Worm (Caenorhabditis elegans) whole organism, late embryonic: Measurements from ENCODE around the gene vha-17.

Experiments used
- C08G9.2 ChIP-seq: sonication (generic microtip); optimal IDR thresholded peaks from 2 replicates; lab custom pipeline; 2016; ENCODE audit warnings: mild to moderate bottlenecking, missing genetic modification characterization, moderate library complexity, missing compliant biosample characterization
- C38D4.7 ChIP-seq: fragments of 200-800 bp; sonication (Bioruptor generic); optimal IDR thresholded peaks from 2 replicates; lab custom pipeline; 2018; ENCODE audit warnings: mild to moderate bottlenecking, missing genetic modification characterization, moderate library complexity, missing compliant biosample characterization
- K02D7.2 ChIP-seq: sonication (generic microtip); optimal IDR thresholded peaks from 2 replicates; lab custom pipeline; 2017; ENCODE audit warnings: mild to moderate bottlenecking, missing genetic modification characterization, missing compliant biosample characterization
- K09A11.1 ChIP-seq: sonication (generic microtip); optimal IDR thresholded peaks from 2 replicates; lab custom pipeline; 2017; ENCODE audit warnings: antibody characterized with exemption, mild to moderate bottlenecking, missing genetic modification characterization, missing compliant biosample characterization; ENCODE audit not compliant: insufficient read depth
- Y22D7AL.16 ChIP-seq: sonication (generic microtip); optimal IDR thresholded peaks from 2 replicates; lab custom pipeline; 2016; ENCODE audit warnings: missing genetic modification characterization, missing compliant biosample characterization
- ahr-1 ChIP-seq: sonication (generic microtip); optimal IDR thresholded peaks from 2 replicates; lab custom pipeline; 2016; ENCODE audit warnings: missing genetic modification characterization, missing compliant biosample characterization
- ama-1 ChIP-seq: fragments of 150-350 bp; optimal IDR thresholded peaks from 2 replicates; lab custom pipeline; 2014
- ceh-14 ChIP-seq: sonication (generic microtip); optimal IDR thresholded peaks from 2 replicates; lab custom pipeline; 2016; ENCODE audit warnings: missing genotype, missing genetic modification characterization, missing compliant biosample characterization
- ceh-24 ChIP-seq: sonication (generic microtip); optimal IDR thresholded peaks from 2 replicates; lab custom pipeline; 2016; ENCODE audit warnings: mild to moderate bottlenecking, missing genetic modification characterization, missing compliant biosample characterization
- ceh-34 ChIP-seq: sonication (generic microtip); optimal IDR thresholded peaks from 2 replicates; lab custom pipeline; 2016; ENCODE audit warnings: mild to moderate bottlenecking, missing genetic modification characterization, missing compliant biosample characterization
- ceh-45 ChIP-seq: fragments of 200-800 bp; sonication (Bioruptor generic); IDR thresholded peaks from 2 replicates; pipeline ENCODE4 v1.3.6; 2022; ENCODE audit warnings: missing genetic modification reagents, missing genetic modification characterization, missing compliant biosample characterization
- ceh-9 ChIP-seq: sonication (generic microtip); optimal IDR thresholded peaks from 2 replicates; lab custom pipeline; 2016; ENCODE audit warnings: mild to moderate bottlenecking, missing genetic modification characterization, inconsistent platforms, missing compliant biosample characterization
- che-1 ChIP-seq: sonication (generic microtip); optimal IDR thresholded peaks from 2 replicates; lab custom pipeline; 2016; ENCODE audit warnings: mild to moderate bottlenecking, missing genetic modification characterization, missing compliant biosample characterization
- dmd-4 ChIP-seq: sonication (generic microtip); optimal IDR thresholded peaks from 2 replicates; lab custom pipeline; 2016; ENCODE audit warnings: borderline replicate concordance, missing genetic modification characterization, missing compliant biosample characterization
- dve-1 ChIP-seq: sonication (generic microtip); optimal IDR thresholded peaks from 2 replicates; lab custom pipeline; 2017; ENCODE audit warnings: antibody characterized with exemption, mild to moderate bottlenecking, missing genetic modification characterization, missing compliant biosample characterization
- ets-4 ChIP-seq: sonication (generic microtip); optimal IDR thresholded peaks from 2 replicates; lab custom pipeline; 2016; ENCODE audit warnings: missing genetic modification characterization, missing compliant biosample characterization
- eyg-1 ChIP-seq: sonication (generic microtip); optimal IDR thresholded peaks from 2 replicates; lab custom pipeline; 2016; ENCODE audit warnings: missing genotype, missing genetic modification characterization, missing compliant biosample characterization
- fax-1 ChIP-seq: sonication (generic microtip); optimal IDR thresholded peaks from 2 replicates; lab custom pipeline; 2016; ENCODE audit warnings: missing genotype, missing genetic modification characterization, missing compliant biosample characterization
- fkh-10 ChIP-seq: fragments of 150-350 bp; optimal IDR thresholded peaks from 2 replicates; lab custom pipeline; 2014; ENCODE audit warnings: missing biosample characterization, missing genetic modification reagents, missing genetic modification characterization
- fkh-6 ChIP-seq: sonication (generic microtip); optimal IDR thresholded peaks from 2 replicates; lab custom pipeline; 2016; ENCODE audit warnings: missing genetic modification characterization, missing compliant biosample characterization
- hlh-13 ChIP-seq: fragments of 200-800 bp; sonication (Bioruptor generic); optimal IDR thresholded peaks from 2 replicates; lab custom pipeline; 2018; ENCODE audit warnings: mild to moderate bottlenecking, missing genetic modification characterization, missing compliant biosample characterization
- hlh-15 ChIP-seq: sonication (generic microtip); optimal IDR thresholded peaks from 2 replicates; lab custom pipeline; 2016; ENCODE audit warnings: missing genetic modification characterization, missing compliant biosample characterization
- hlh-30 ChIP-seq: sonication (generic microtip); optimal IDR thresholded peaks from 2 replicates; lab custom pipeline; 2017; ENCODE audit warnings: antibody characterized with exemption, missing genetic modification characterization, missing compliant biosample characterization; ENCODE audit not compliant: insufficient read depth
- hlh-6 ChIP-seq: sonication (generic microtip); optimal IDR thresholded peaks from 2 replicates; lab custom pipeline; 2016; ENCODE audit warnings: missing genotype, missing genetic modification characterization, missing compliant biosample characterization
- hlh-8 ChIP-seq: sonication (generic microtip); optimal IDR thresholded peaks from 2 replicates; lab custom pipeline; 2016; ENCODE audit warnings: missing genotype, missing genetic modification characterization, missing compliant biosample characterization
- nfya-1 ChIP-seq: sonication (generic microtip); optimal IDR thresholded peaks from 2 replicates; lab custom pipeline; 2017; ENCODE audit warnings: missing genetic modification characterization, mild to moderate bottlenecking, missing compliant biosample characterization, antibody characterized with exemption, moderate library complexity
- nhr-11 ChIP-seq: fragments of 150-350 bp; optimal IDR thresholded peaks from 2 replicates; lab custom pipeline; 2014; ENCODE audit warnings: missing biosample characterization, missing genetic modification characterization
- nhr-232 ChIP-seq: sonication (generic microtip); optimal IDR thresholded peaks from 2 replicates; lab custom pipeline; 2016; ENCODE audit warnings: missing genetic modification characterization, missing compliant biosample characterization
- pag-3 ChIP-seq: sonication (generic microtip); optimal IDR thresholded peaks from 2 replicates; lab custom pipeline; 2016; ENCODE audit warnings: missing compliant biosample characterization, missing genetic modification characterization, borderline replicate concordance
- pax-1 ChIP-seq: fragments of 150-350 bp; optimal IDR thresholded peaks from 2 replicates; lab custom pipeline; 2014; ENCODE audit warnings: missing biosample characterization, missing genetic modification characterization
- pha-4 ChIP-seq: fragments of 150-350 bp; optimal IDR thresholded peaks from 2 replicates; lab custom pipeline; 2018; ENCODE audit warnings: missing biosample characterization, missing genetic modification reagents, missing genetic modification characterization
- pqm-1 ChIP-seq: sonication (generic microtip); optimal IDR thresholded peaks from 2 replicates; lab custom pipeline; 2016; ENCODE audit warnings: missing genetic modification characterization, missing compliant biosample characterization
- pros-1 ChIP-seq: fragments of 150-350 bp; optimal IDR thresholded peaks from 2 replicates; lab custom pipeline; 2014; ENCODE audit warnings: missing biosample characterization, missing genetic modification reagents, missing genetic modification characterization
- ref-2 ChIP-seq: sonication (generic microtip); optimal IDR thresholded peaks from 2 replicates; lab custom pipeline; 2016; ENCODE audit warnings: missing genetic modification characterization, missing compliant biosample characterization
- rnt-1 ChIP-seq: sonication (generic microtip); optimal IDR thresholded peaks from 2 replicates; lab custom pipeline; 2016; ENCODE audit warnings: missing genetic modification characterization, missing compliant biosample characterization
- sdc-2 ChIP-seq: sonication (generic microtip); optimal IDR thresholded peaks from 2 replicates; lab custom pipeline; 2016; ENCODE audit warnings: missing genotype, missing genetic modification characterization, missing compliant biosample characterization
- sox-4 ChIP-seq: sonication (generic microtip); optimal IDR thresholded peaks from 2 replicates; lab custom pipeline; 2017; ENCODE audit warnings: mild to moderate bottlenecking, missing genetic modification characterization, inconsistent platforms, missing compliant biosample characterization
- syd-9 ChIP-seq: sonication (generic microtip); optimal IDR thresholded peaks from 2 replicates; lab custom pipeline; 2016; ENCODE audit warnings: mild to moderate bottlenecking, missing genetic modification characterization, moderate library complexity, missing compliant biosample characterization
- tbx-7 ChIP-seq: sonication (generic microtip); optimal IDR thresholded peaks from 2 replicates; lab custom pipeline; 2016; ENCODE audit warnings: missing genotype, missing genetic modification characterization, missing compliant biosample characterization
- ttx-3 ChIP-seq: sonication (generic microtip); optimal IDR thresholded peaks from 2 replicates; lab custom pipeline; 2016; ENCODE audit warnings: missing genetic modification reagents, missing genetic modification characterization, missing compliant biosample characterization
- unc-42 ChIP-seq: sonication (generic microtip); optimal IDR thresholded peaks from 2 replicates; lab custom pipeline; 2016; ENCODE audit warnings: missing genotype, missing genetic modification characterization, missing compliant biosample characterization
- unc-55 ChIP-seq: sonication (generic microtip); optimal IDR thresholded peaks from 2 replicates; lab custom pipeline; 2017; ENCODE audit warnings: missing biosample characterization, missing genetic modification reagents, missing genetic modification characterization
- ztf-16 ChIP-seq: sonication (generic microtip); optimal IDR thresholded peaks from 2 replicates; lab custom pipeline; 2017; ENCODE audit warnings: missing genetic modification characterization, missing compliant biosample characterization

vha-17 gene

DNA sequence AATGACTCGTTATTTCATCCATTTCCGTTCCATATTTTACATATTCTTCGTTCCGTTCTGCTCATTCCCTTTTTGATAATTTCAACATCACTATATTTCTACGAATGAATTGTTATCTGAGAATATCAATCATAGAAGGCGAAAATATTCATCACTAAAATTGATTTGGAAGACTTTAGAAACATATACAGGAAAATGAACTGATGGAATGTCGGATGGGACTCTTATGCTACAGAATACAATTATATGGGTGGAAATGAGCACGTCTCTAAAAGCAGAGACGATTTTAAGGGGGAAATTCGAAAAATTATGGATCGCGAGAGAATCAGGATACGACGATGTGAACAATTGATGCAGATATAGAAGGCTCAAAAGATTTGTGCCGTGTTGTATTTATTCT, 1.6 kb upstream of the vha-17 start:
- TF ChIP-seq sox-4 (tag; lab: Kevin White, UChicago) (no peak), ceh-34 (tag; lab: Kevin White, UChicago) (no peak), sdc-2 (tag; lab: Kevin White, UChicago) (no peak), ztf-16 (no peak), C08G9.2 (no peak), hlh-13 (no peak), ceh-9 (tag; lab: Kevin White, UChicago) (no peak), ttx-3 (tag; lab: Kevin White, UChicago) (no peak), rnt-1 (tag; lab: Kevin White, UChicago) (no peak), unc-42 (tag; lab: Kevin White, UChicago) (no peak), C38D4.7 (no peak), eyg-1 (tag; lab: Kevin White, UChicago) (no peak), Y22D7AL.16 (no peak), nhr-232 (tag; lab: Kevin White, UChicago) (no peak), pag-3 (no peak), che-1 (tag; lab: Kevin White, UChicago) (no peak), pha-4 (tag; lab: Kevin White, UChicago) (no peak), nhr-11 (no peak), fax-1 (tag; lab: Kevin White, UChicago) (no peak)

DNA sequence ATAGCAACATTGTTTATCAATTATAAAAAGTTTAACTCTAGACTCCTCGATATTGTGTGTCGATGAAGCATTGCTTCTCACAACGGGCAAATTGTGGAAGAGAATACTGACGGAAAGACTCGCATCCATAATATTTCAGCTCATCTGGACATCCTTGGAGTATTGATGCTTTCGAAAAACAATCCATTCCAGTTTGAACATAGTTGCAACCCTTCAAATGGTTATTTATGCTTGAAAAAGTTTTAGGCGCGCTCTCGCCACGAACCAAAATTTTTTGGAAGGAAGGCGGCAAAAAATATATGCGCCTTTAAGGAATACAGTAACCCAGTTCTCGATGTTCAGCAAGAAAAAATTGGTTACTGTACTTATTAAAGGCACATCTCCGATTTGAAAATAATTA, 888 bp downstream of the vha-17 start:
- TF ChIP-seq K09A11.1 (no peak), fkh-6 (no peak), pax-1 (tag; lab: Kevin White, UChicago) (no peak), ets-4 (tag; lab: Kevin White, UChicago) (no peak), ahr-1 (tag; lab: Kevin White, UChicago) (no peak), ceh-45 (GFP tag; lab: Robert Waterston, UW) (no peak), che-1 (tag; lab: Kevin White, UChicago) (no peak), ref-2 (tag; lab: Kevin White, UChicago) (no peak), K02D7.2 (tag; lab: Kevin White, UChicago) (no peak), syd-9 (no peak), ama-1 (lab: Kevin White, UChicago) (no peak), pros-1 (tag; lab: Kevin White, UChicago) (no peak), unc-55 (GFP tag; lab: Kevin White, UChicago) (no peak), hlh-6 (no peak), C08G9.2 (no peak), ttx-3 (tag; lab: Kevin White, UChicago) (no peak), dve-1 (tag; lab: Kevin White, UChicago) (no peak), pqm-1 (tag; lab: Kevin White, UChicago) (no peak), pha-4 (tag; lab: Kevin White, UChicago) (no peak), ceh-14 (tag; lab: Kevin White, UChicago) (no peak)

DNA sequence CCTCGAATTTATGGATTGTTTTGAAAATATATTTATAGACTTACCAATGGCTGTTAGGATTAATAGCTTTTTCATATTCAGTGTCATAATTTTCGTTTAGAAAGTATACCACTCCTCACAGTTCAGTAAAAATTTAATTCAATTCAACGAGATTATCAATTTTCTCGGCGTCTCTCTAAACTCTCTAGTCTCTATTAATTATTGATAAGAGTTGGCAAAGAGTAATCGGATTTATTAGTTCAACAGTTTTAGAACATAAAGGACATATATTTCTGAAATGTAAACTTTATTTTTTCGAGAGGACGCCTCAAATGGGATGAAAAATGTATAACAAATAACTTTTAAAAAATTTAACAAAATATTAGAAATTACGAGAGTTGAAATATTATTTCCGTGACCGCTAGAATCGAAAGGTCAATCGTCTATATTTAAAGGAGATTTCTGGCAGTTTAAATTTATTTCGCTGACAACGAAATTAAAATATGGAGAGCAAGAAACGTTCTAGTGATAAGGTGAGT, 2.4 kb downstream of the vha-17 start, which contains the start of the genes nspg-11 and F49C12.15:
TSS of gene nspg-11 (minus strand) at position 101 of the 518 bp plus-strand sequence.
TSS of gene F49C12.15 (plus strand) at position 468 of the 518 bp plus-strand sequence.
- TF ChIP-seq fkh-10 (GFP tag; lab: Kevin White, UChicago) (no peak), tbx-7 (no peak), ceh-9 (tag; lab: Kevin White, UChicago) (no peak), ceh-24 (tag; lab: Kevin White, UChicago) (no peak), hlh-30 (tag; lab: Kevin White, UChicago) (no peak), unc-42 (tag; lab: Kevin White, UChicago) (no peak), nhr-11 (no peak), nfya-1 (tag; lab: Kevin White, UChicago) (no peak), hlh-8 (tag; lab: Kevin White, UChicago) (no peak), hlh-13 (no peak), rnt-1 (tag; lab: Kevin White, UChicago) (no peak), hlh-15 (tag; lab: Kevin White, UChicago) (no peak), dmd-4 (tag; lab: Kevin White, UChicago) (no peak), che-1 (tag; lab: Kevin White, UChicago) (no peak)
